Fruit fly (Drosophila melanogaster) whole organism, adult: ENCODE results near the gene mld.

Source experiments
- CG11617 ChIP-seq: fragments of 200-800 bp; sonication (Bioruptor generic); optimal IDR thresholded peaks from 2 replicates; lab custom pipeline; 2017; ENCODE audit warnings: mild to moderate bottlenecking, missing biosample characterization, missing genetic modification reagents, missing genetic modification characterization
- CG12768 ChIP-seq: fragments of 200-800 bp; sonication (Bioruptor generic); optimal IDR thresholded peaks from 2 replicates; lab custom pipeline; 2017; ENCODE audit warnings: missing biosample characterization, missing genetic modification characterization, mild to moderate bottlenecking, moderate library complexity, missing genetic modification reagents
- CG14711 ChIP-seq: fragments of 200-800 bp; sonication (Bioruptor generic); optimal IDR thresholded peaks from 2 replicates; lab custom pipeline; 2018; ENCODE audit warnings: missing biosample characterization, mild to moderate bottlenecking, missing genetic modification characterization, moderate library complexity
- CG1620 ChIP-seq: fragments of 200-800 bp; sonication (Bioruptor generic); optimal IDR thresholded peaks from 2 replicates; lab custom pipeline; 2016; ENCODE audit warnings: missing biosample characterization, missing genetic modification characterization
- CG33017 ChIP-seq: fragments of 200-800 bp; sonication (Bioruptor generic); optimal IDR thresholded peaks from 2 replicates; lab custom pipeline; 2018; ENCODE audit warnings: missing biosample characterization, mild to moderate bottlenecking, missing genetic modification characterization, moderate library complexity
- CG5204 ChIP-seq: fragments of 200-800 bp; sonication (Bioruptor generic); optimal IDR thresholded peaks from 2 replicates; lab custom pipeline; 2016; ENCODE audit warnings: missing biosample characterization, missing genetic modification characterization
- CG7045 ChIP-seq: fragments of 200-800 bp; sonication (Bioruptor generic); optimal IDR thresholded peaks from 2 replicates; lab custom pipeline; 2017; ENCODE audit warnings: missing biosample characterization, mild to moderate bottlenecking, missing genetic modification characterization
- CG7101 ChIP-seq: fragments of 200-800 bp; sonication (Bioruptor generic); optimal IDR thresholded peaks from 2 replicates; lab custom pipeline; 2018; ENCODE audit warnings: missing biosample characterization, mild to moderate bottlenecking, missing genetic modification characterization, moderate library complexity
- Clk ChIP-seq: fragments of 200-800 bp; sonication (Bioruptor generic); optimal IDR thresholded peaks from 2 replicates; lab custom pipeline; 2017; ENCODE audit warnings: missing biosample characterization, missing genetic modification characterization
- Crg-1 ChIP-seq: fragments of 200-800 bp; sonication (Bioruptor generic); optimal IDR thresholded peaks from 2 replicates; lab custom pipeline; 2016; ENCODE audit warnings: missing biosample characterization, missing genetic modification characterization
- Hr96 ChIP-seq: fragments of 200-800 bp; sonication (Bioruptor generic); optimal IDR thresholded peaks from 2 replicates; lab custom pipeline; 2016; ENCODE audit warnings: missing biosample characterization, missing genetic modification characterization
- Mnt ChIP-seq: fragments of 200-800 bp; sonication (Bioruptor generic); optimal IDR thresholded peaks from 2 replicates; lab custom pipeline; 2016; ENCODE audit warnings: missing biosample characterization, mild to moderate bottlenecking, missing genetic modification characterization
- bab1 ChIP-seq: fragments of 200-800 bp; sonication (Bioruptor generic); optimal IDR thresholded peaks from 3 replicates; lab custom pipeline; 2019; ENCODE audit warnings: missing biosample characterization, mild to moderate bottlenecking, missing genetic modification characterization, moderate library complexity
- cic ChIP-seq: fragments of 200-800 bp; sonication (Bioruptor generic); optimal IDR thresholded peaks from 2 replicates; lab custom pipeline; 2017; ENCODE audit warnings: missing biosample characterization, mild to moderate bottlenecking, missing genetic modification characterization, moderate library complexity
- cnc ChIP-seq, 2 experiments: fragments of >200 bp; optimal IDR thresholded peaks; 2 replicates each; lab custom pipeline; 2017
- kay ChIP-seq: fragments of 200-800 bp; sonication (Bioruptor generic); peaks from one replicate; lab custom pipeline; 2016; ENCODE audit warnings: missing biosample characterization, missing genetic modification characterization, borderline replicate concordance
- ovo ChIP-seq: fragments of 200-800 bp; sonication (Bioruptor generic); optimal IDR thresholded peaks from 2 replicates; lab custom pipeline; 2016; ENCODE audit warnings: missing biosample characterization, missing genetic modification characterization
- pad ChIP-seq: fragments of 200-800 bp; sonication (Bioruptor generic); optimal IDR thresholded peaks from 3 replicates; lab custom pipeline; 2017; ENCODE audit warnings: missing biosample characterization, missing genetic modification characterization, mild to moderate bottlenecking, moderate library complexity, missing genetic modification reagents
- tj ChIP-seq: fragments of 200-800 bp; sonication (Bioruptor generic); optimal IDR thresholded peaks from 3 replicates; lab custom pipeline; 2017; ENCODE audit warnings: missing biosample characterization, mild to moderate bottlenecking, missing genetic modification characterization, moderate library complexity
- toe ChIP-seq: fragments of 200-800 bp; sonication (Bioruptor generic); optimal IDR thresholded peaks from 2 replicates; lab custom pipeline; 2016; ENCODE audit warnings: missing biosample characterization, missing genetic modification characterization

The mld gene

DNA sequence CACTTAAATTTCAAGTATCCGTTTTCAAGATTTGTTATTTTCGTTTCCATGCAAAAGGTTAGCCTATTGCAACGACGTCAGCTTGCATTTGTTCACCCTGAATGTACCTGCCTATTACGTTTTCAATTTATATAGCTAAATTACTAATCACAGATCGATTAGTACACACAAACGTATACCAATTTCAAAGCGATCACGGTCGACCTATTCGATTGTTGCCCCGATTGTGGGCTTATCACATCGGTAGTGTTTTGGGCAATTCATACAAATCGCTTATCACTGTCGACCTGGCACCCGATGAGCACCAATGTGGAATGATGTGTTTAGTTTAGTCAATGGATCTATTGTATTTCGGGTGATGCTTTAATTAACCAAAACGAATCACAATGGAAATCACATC lies 11.4 kb downstream of the mld start:
- TF ChIP-seq Hr96 (no peak), pad (GFP tag; lab: Kevin White, UChicago) (no peak), cic (peak; percentile 48)

DNA sequence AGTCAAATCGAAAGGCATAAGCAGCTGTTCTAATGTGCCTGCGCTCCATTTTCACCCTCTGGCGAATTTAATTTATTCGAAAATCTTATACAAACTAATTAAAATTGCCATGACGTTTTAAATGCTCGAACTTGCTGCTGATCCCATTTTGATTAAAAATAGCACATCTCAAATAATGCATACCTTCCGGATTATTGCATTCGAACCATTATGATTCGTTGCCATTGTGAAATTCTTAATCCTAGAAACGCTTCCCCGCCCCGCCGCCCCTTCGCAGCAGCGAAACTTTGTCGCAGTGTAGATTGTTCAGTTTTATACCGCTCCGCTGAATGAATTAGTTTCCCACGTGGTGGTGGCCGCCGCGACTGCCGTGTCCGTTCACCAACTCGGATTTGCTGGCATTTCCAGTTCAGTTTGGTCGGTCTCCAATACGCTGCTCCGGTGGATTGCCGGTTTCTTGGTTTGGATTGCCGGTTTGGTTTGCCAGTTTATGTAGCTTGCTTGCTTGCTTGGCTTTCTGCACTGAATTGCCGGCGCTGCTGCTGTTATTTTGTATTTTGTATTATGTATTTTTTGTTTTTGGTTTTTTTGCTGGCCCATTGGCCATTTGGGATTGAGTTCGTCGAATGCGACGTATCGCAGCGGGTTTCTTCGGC lies 13.2 kb downstream of the mld start:
- TF ChIP-seq tj (GFP tag; lab: Kevin White, UChicago) (peak; percentile 1), ovo (no peak), CG11617 (no peak), kay (GFP tag; lab: Kevin White, UChicago) (no peak)

dm6 chr3R:24601069-24601468 lies 15.6 kb downstream of the mld start:
- TF ChIP-seq toe (no peak), CG5204 (GFP tag; lab: Kevin White, UChicago) (no peak), CG12768 (GFP tag; lab: Kevin White, UChicago) (peak; percentile 41), CG11617 (peak; percentile 20), cic (peak; percentile 41), Clk (GFP tag; lab: Kevin White, UChicago) (no peak), kay (GFP tag; lab: Kevin White, UChicago) (no peak), cnc (optimal IDR thresholded peaks at IDR 0.05; lab: Kevin White, UChicago) (no peak), CG7101 (tag; lab: Kevin White, UChicago) (peak; percentile 24), Mnt (GFP tag; lab: Kevin White, UChicago) (no peak), bab1 (GFP tag; lab: Kevin White, UChicago) (no peak), ovo (no peak), CG1620 (GFP tag; lab: Kevin White, UChicago) (no peak), pad (GFP tag; lab: Kevin White, UChicago) (peak; percentile 28), CG14711 (tag; lab: Kevin White, UChicago) (peak; percentile 30), CG33017 (tag; lab: Kevin White, UChicago) (no peak), tj (GFP tag; lab: Kevin White, UChicago) (peak; percentile 100), Crg-1 (no peak), Hr96 (peak; percentile 13), CG7045 (GFP tag; lab: Kevin White, UChicago) (peak; percentile 14)

dm6 chr3R:24603399-24604131 lies 18.1 kb downstream of the mld start:
- TF ChIP-seq tj (GFP tag; lab: Kevin White, UChicago) (peak; percentile 71), CG7101 (tag; lab: Kevin White, UChicago) (no peak), kay (GFP tag; lab: Kevin White, UChicago) (peak; percentile 67)

dm6 chr3R:24604165-24604564 lies 18.7 kb downstream of the mld start:
- TF ChIP-seq CG5204 (GFP tag; lab: Kevin White, UChicago) (no peak), ovo (no peak), Clk (GFP tag; lab: Kevin White, UChicago) (no peak), CG1620 (GFP tag; lab: Kevin White, UChicago) (no peak), bab1 (GFP tag; lab: Kevin White, UChicago) (no peak), CG14711 (tag; lab: Kevin White, UChicago) (no peak), tj (GFP tag; lab: Kevin White, UChicago) (no peak)

dm6 chr3R:24606868-24607267 lies 21.4 kb downstream of the mld start:
- no peak for TF ChIP-seq CG7045 (GFP tag; lab: Kevin White, UChicago)
- no peak for TF ChIP-seq ovo
- no peak for TF ChIP-seq cnc (optimal IDR thresholded peaks at IDR 0.05; lab: Kevin White, UChicago)
- TF ChIP-seq CG7101 (tag; lab: Kevin White, UChicago), result no peak
- no peak for TF ChIP-seq kay (GFP tag; lab: Kevin White, UChicago)
- no peak for TF ChIP-seq tj (GFP tag; lab: Kevin White, UChicago)

DNA sequence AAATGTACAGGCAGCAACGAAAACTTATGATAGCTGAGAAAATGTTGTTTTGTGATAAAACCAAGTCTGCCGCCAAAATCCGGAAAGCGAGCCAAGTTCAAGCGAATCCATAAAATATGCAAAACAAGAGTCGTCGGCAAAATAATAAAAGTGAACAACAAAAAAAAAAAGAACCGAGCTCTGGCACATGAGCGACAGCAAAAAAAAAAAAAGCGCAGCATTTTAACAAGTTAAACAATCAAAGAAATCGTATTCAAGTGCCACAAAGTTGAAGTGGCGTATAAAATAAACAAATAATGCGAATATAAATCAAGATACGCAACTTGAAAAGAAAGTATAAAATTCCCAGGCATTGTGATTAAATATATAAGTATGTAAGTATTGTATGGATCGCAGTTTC lies 22.9 kb downstream of the mld start:
- peak; percentile 75 for TF ChIP-seq tj (GFP tag; lab: Kevin White, UChicago)
- TF ChIP-seq cic, result no peak
- TF ChIP-seq Mnt (GFP tag; lab: Kevin White, UChicago), result no peak
